Worm (Caenorhabditis elegans) whole organism, young adult: ENCODE results near the gene Y62H9A.1.

Experiments
- B0261.1 ChIP-seq: sonication (generic microtip); optimal IDR thresholded peaks from 2 replicates; lab custom pipeline; 2016; ENCODE audit warnings: mild to moderate bottlenecking, missing genetic modification characterization, moderate library complexity, missing compliant biosample characterization
- F10E7.11 ChIP-seq: sonication (generic microtip); optimal IDR thresholded peaks from 2 replicates; lab custom pipeline; 2017; ENCODE audit warnings: mild to moderate bottlenecking, missing genetic modification characterization, moderate library complexity, missing compliant biosample characterization
- F55B11.4 ChIP-seq: sonication (generic microtip); optimal IDR thresholded peaks from 2 replicates; lab custom pipeline; 2016; ENCODE audit warnings: missing compliant biosample characterization, missing genetic modification characterization, borderline replicate concordance; ENCODE audit not compliant: insufficient read depth
- K12H6.12 ChIP-seq: fragments of 200-800 bp; sonication (Bioruptor generic); optimal IDR thresholded peaks from 2 replicates; lab custom pipeline; 2018; ENCODE audit warnings: mild to moderate bottlenecking, missing genetic modification characterization, missing compliant biosample characterization
- Y53F4B.3 ChIP-seq: fragments of 200-800 bp; sonication (Bioruptor generic); IDR thresholded peaks from 2 replicates; pipeline ENCODE4 v1.3.6; 2022; ENCODE audit warnings: missing genetic modification reagents, missing genetic modification characterization, missing compliant biosample characterization
- Y53G8AR.9 ChIP-seq: fragments of 200-800 bp; sonication (Bioruptor generic); conservative IDR thresholded peaks from 2 replicates; pipeline ENCODE4 v1.3.6; 2022; ENCODE audit warnings: missing genetic modification reagents, missing genetic modification characterization, missing compliant biosample characterization
- Y56A3A.18 ChIP-seq: fragments of 200-800 bp; sonication (Bioruptor generic); IDR thresholded peaks from 2 replicates; pipeline ENCODE4 v1.3.6; 2022; ENCODE audit warnings: missing genetic modification reagents, missing genetic modification characterization, missing compliant biosample characterization
- Y67H2A.10 ChIP-seq: fragments of 200-800 bp; sonication (Bioruptor generic); conservative IDR thresholded peaks from 2 replicates; pipeline ENCODE4 v1.3.6; 2022; ENCODE audit warnings: missing genetic modification reagents, missing genetic modification characterization, missing compliant biosample characterization
- Y79H2A.3 ChIP-seq: fragments of 200-800 bp; sonication (Bioruptor generic); conservative IDR thresholded peaks from 2 replicates; pipeline ENCODE4 v1.3.6; 2022; ENCODE audit warnings: missing genetic modification reagents, missing genetic modification characterization, missing compliant biosample characterization
- aptf-3 ChIP-seq: fragments of 200-800 bp; sonication (Bioruptor generic); IDR thresholded peaks from 2 replicates; pipeline ENCODE4 v1.3.6; 2022; ENCODE audit warnings: missing genetic modification characterization, missing compliant biosample characterization
- atf-7 ChIP-seq: sonication (generic microtip); optimal IDR thresholded peaks from 2 replicates; lab custom pipeline; 2017; ENCODE audit warnings: mild to moderate bottlenecking, missing genetic modification characterization, missing compliant biosample characterization
- attf-3 ChIP-seq: fragments of 200-800 bp; sonication (Bioruptor generic); conservative IDR thresholded peaks from 2 replicates; pipeline ENCODE4 v1.3.6; 2022; ENCODE audit warnings: missing genetic modification reagents, missing genetic modification characterization, missing compliant biosample characterization
- attf-5 ChIP-seq: fragments of 200-800 bp; sonication (Bioruptor generic); optimal IDR thresholded peaks from 2 replicates; lab custom pipeline; 2018; ENCODE audit warnings: mild to moderate bottlenecking, missing genetic modification characterization, missing compliant biosample characterization
- bed-2 ChIP-seq: fragments of 200-800 bp; sonication (Bioruptor generic); IDR thresholded peaks from 2 replicates; pipeline ENCODE4 v1.3.6; 2022; ENCODE audit warnings: missing genetic modification reagents, missing genetic modification characterization, missing compliant biosample characterization
- cebp-1 ChIP-seq, 2 experiments: fragments of 200-800 bp in 1 of 2; sonication (Bioruptor generic) in 1 of 2; sonication (generic microtip) in 1 of 2; IDR thresholded peaks in 1 of 2; optimal IDR thresholded peaks in 1 of 2; 2 replicates each; pipeline versions ENCODE4 v1.3.6 to Lab custom; 2017 to 2022; ENCODE audit warnings: missing compliant biosample characterization in 2 of 2, missing genetic modification characterization in 2 of 2, mild to moderate bottlenecking in 1 of 2, missing genetic modification reagents in 1 of 2, moderate library complexity in 1 of 2
- ceh-27 ChIP-seq: fragments of 200-800 bp; sonication (Bioruptor generic); optimal IDR thresholded peaks from 2 replicates; lab custom pipeline; 2018; ENCODE audit warnings: mild to moderate bottlenecking, missing genetic modification characterization, moderate library complexity, missing compliant biosample characterization
- ceh-79 ChIP-seq: sonication (generic microtip); optimal IDR thresholded peaks from 2 replicates; lab custom pipeline; 2017; ENCODE audit warnings: mild to moderate bottlenecking, missing genetic modification characterization, missing compliant biosample characterization
- efl-1 ChIP-seq: fragments of 150-350 bp; optimal IDR thresholded peaks from 2 replicates; lab custom pipeline; 2014; ENCODE audit warnings: missing biosample characterization, missing genetic modification reagents, missing genetic modification characterization
- hmg-1.2 ChIP-seq: fragments of 200-800 bp; sonication (Bioruptor generic); IDR thresholded peaks from 2 replicates; pipeline ENCODE4 v1.3.6; 2022; ENCODE audit warnings: missing genetic modification reagents, missing genetic modification characterization, missing compliant biosample characterization
- hsf-1 ChIP-seq: fragments of 200-800 bp; sonication (Bioruptor generic); IDR thresholded peaks from 2 replicates; pipeline ENCODE4 v1.3.6; 2022; ENCODE audit warnings: missing genetic modification reagents, missing genetic modification characterization, missing compliant biosample characterization
- lin-35 ChIP-seq, 3 experiments: fragments of 150-350 bp in 2 of 3; sonication (generic microtip) in 1 of 3; optimal IDR thresholded peaks; 2 replicates each; lab custom pipeline; 2014 to 2018; ENCODE audit warnings: missing biosample characterization in 3 of 3, missing genetic modification characterization in 3 of 3, missing genetic modification reagents in 3 of 3
- mcd-1 ChIP-seq: fragments of 200-800 bp; sonication (Bioruptor generic); IDR thresholded peaks from 2 replicates; pipeline ENCODE4 v1.3.6; 2022; ENCODE audit warnings: missing genetic modification reagents, missing genetic modification characterization, missing compliant biosample characterization
- mel-28 ChIP-seq: sonication (generic microtip); optimal IDR thresholded peaks from 2 replicates; lab custom pipeline; 2016; ENCODE audit warnings: borderline replicate concordance, mild to moderate bottlenecking, missing genetic modification characterization, missing compliant biosample characterization
- nfya-1 ChIP-seq: sonication (generic microtip); optimal IDR thresholded peaks from 2 replicates; lab custom pipeline; 2017; ENCODE audit warnings: antibody characterized with exemption, missing compliant biosample characterization, missing genetic modification characterization, borderline replicate concordance; ENCODE audit not compliant: insufficient read depth
- nfya-2 ChIP-seq: fragments of 200-800 bp; sonication (Bioruptor generic); IDR thresholded peaks from 2 replicates; pipeline ENCODE4 v1.3.6; 2022; ENCODE audit warnings: missing genetic modification reagents, missing genetic modification characterization, missing compliant biosample characterization
- nhr-120 ChIP-seq: fragments of 200-800 bp; sonication (Bioruptor generic); IDR thresholded peaks from 2 replicates; pipeline ENCODE4 v1.3.6; 2022; ENCODE audit warnings: missing genetic modification characterization, missing compliant biosample characterization
- nhr-179 ChIP-seq: sonication (generic microtip); optimal IDR thresholded peaks from 2 replicates; lab custom pipeline; 2016; ENCODE audit warnings: mild to moderate bottlenecking, missing genetic modification characterization, missing compliant biosample characterization
- nhr-27 ChIP-seq: fragments of 200-800 bp; sonication (Bioruptor generic); optimal IDR thresholded peaks from 2 replicates; lab custom pipeline; 2018; ENCODE audit warnings: mild to moderate bottlenecking, missing genetic modification characterization, moderate library complexity, missing compliant biosample characterization
- pbrm-1 ChIP-seq: fragments of 200-800 bp; sonication (Bioruptor generic); IDR thresholded peaks from 2 replicates; pipeline ENCODE4 v1.3.6; 2022; ENCODE audit warnings: missing genetic modification reagents, missing genetic modification characterization, missing compliant biosample characterization
- rcor-1 ChIP-seq: fragments of 200-800 bp; sonication (Bioruptor generic); IDR thresholded peaks from 2 replicates; pipeline ENCODE4 v1.3.6; 2022; ENCODE audit warnings: missing genetic modification reagents, missing genetic modification characterization, missing compliant biosample characterization
- repo-1 ChIP-seq: sonication (generic microtip); optimal IDR thresholded peaks from 2 replicates; lab custom pipeline; 2017; ENCODE audit warnings: mild to moderate bottlenecking, missing genetic modification characterization, missing compliant biosample characterization
- sdz-38 ChIP-seq: sonication (generic microtip); optimal IDR thresholded peaks from 2 replicates; lab custom pipeline; 2016; ENCODE audit warnings: missing genotype, missing genetic modification characterization, missing compliant biosample characterization
- snpc-1.1 ChIP-seq: sonication (generic microtip); optimal IDR thresholded peaks from 2 replicates; lab custom pipeline; 2017; ENCODE audit warnings: missing genetic modification characterization, mild to moderate bottlenecking, missing compliant biosample characterization, antibody characterized with exemption, moderate library complexity, missing genotype, missing genetic modification reagents; ENCODE audit not compliant: insufficient read depth
- snpc-3.4 ChIP-seq: sonication (generic microtip); optimal IDR thresholded peaks from 2 replicates; lab custom pipeline; 2017; ENCODE audit warnings: missing genetic modification characterization, mild to moderate bottlenecking, missing compliant biosample characterization, antibody characterized with exemption, moderate library complexity, missing genotype, missing genetic modification reagents
- somi-1 ChIP-seq: fragments of 200-800 bp; sonication (Bioruptor generic); optimal IDR thresholded peaks from 2 replicates; lab custom pipeline; 2018; ENCODE audit warnings: mild to moderate bottlenecking, missing genetic modification characterization, missing compliant biosample characterization
- tbp1 ChIP-seq: fragments of 200-800 bp; sonication (Bioruptor generic); optimal IDR thresholded peaks from 2 replicates; lab custom pipeline; 2018; ENCODE audit warnings: mild to moderate bottlenecking, missing genetic modification characterization, missing compliant biosample characterization
- tlf-1 ChIP-seq: fragments of 200-800 bp; sonication (Bioruptor generic); optimal IDR thresholded peaks from 2 replicates; lab custom pipeline; 2018; ENCODE audit warnings: mild to moderate bottlenecking, missing genetic modification characterization, missing compliant biosample characterization
- ztf-18 ChIP-seq: sonication (generic microtip); optimal IDR thresholded peaks from 2 replicates; lab custom pipeline; 2016; ENCODE audit warnings: missing genotype, mild to moderate bottlenecking, missing genetic modification characterization, missing compliant biosample characterization
- ztf-22 ChIP-seq: fragments of 200-800 bp; sonication (Bioruptor generic); optimal IDR thresholded peaks from 2 replicates; lab custom pipeline; 2018; ENCODE audit warnings: mild to moderate bottlenecking, missing genetic modification characterization, moderate library complexity, missing compliant biosample characterization

Gene Y62H9A.1

ce11 chrX:11913824-11914223 is 38.5 kb downstream of the Y62H9A.1 start, which contains the start of gene Y62H9A.12:
Gene Y62H9A.12, plus strand, starts transcription at chrX:11914124.
- TF ChIP-seq nhr-179 (tag; lab: Kevin White, UChicago), result no peak
- TF ChIP-seq lin-35 (GFP tag; optimal IDR thresholded peaks at IDR 0.05; lab: Kevin White, UChicago), result no peak
- TF ChIP-seq aptf-3 (GFP tag; lab: Robert Waterston, UW), result no peak
- no peak for TF ChIP-seq mcd-1 (GFP tag; lab: Robert Waterston, UW)
- TF ChIP-seq ztf-18, result no peak
- no peak for TF ChIP-seq F10E7.11 (tag; lab: Kevin White, UChicago)
- TF ChIP-seq nfya-1 (tag; lab: Kevin White, UChicago), result no peak
- TF ChIP-seq nhr-120 (GFP tag; lab: Robert Waterston, UW), result no peak
- no peak for TF ChIP-seq hsf-1 (GFP tag; lab: Robert Waterston, UW)
- no peak for TF ChIP-seq repo-1 (tag; lab: Kevin White, UChicago)
- TF ChIP-seq sdz-38 (tag; lab: Kevin White, UChicago), result no peak
- TF ChIP-seq pbrm-1 (GFP tag; lab: Robert Waterston, UW), result no peak
- TF ChIP-seq tlf-1 (GFP tag; lab: Kevin White, UChicago), result no peak
- no peak for TF ChIP-seq tbp1
- no peak for TF ChIP-seq bed-2 (GFP tag; lab: Robert Waterston, UW)
- no peak for TF ChIP-seq Y79H2A.3
- TF ChIP-seq Y67H2A.10 (GFP tag; lab: Robert Waterston, UW), result no peak
- TF ChIP-seq attf-5 (GFP tag; lab: Kevin White, UChicago), result no peak
- no peak for TF ChIP-seq Y56A3A.18 (GFP tag; lab: Robert Waterston, UW)

- no peak for TF ChIP-seq rcor-1 (GFP tag; lab: Robert Waterston, UW)
- TF ChIP-seq ceh-27 (GFP tag; lab: Kevin White, UChicago), result no peak
- TF ChIP-seq Y53G8AR.9, result no peak
- no peak for TF ChIP-seq Y53F4B.3 (GFP tag; lab: Robert Waterston, UW)
- no peak for TF ChIP-seq somi-1 (GFP tag; lab: Kevin White, UChicago)
- no peak for TF ChIP-seq K12H6.12 (tag; lab: Kevin White, UChicago)
- TF ChIP-seq ztf-22, result no peak
- no peak for TF ChIP-seq ceh-79 (tag; lab: Kevin White, UChicago)
- no peak for TF ChIP-seq snpc-1.1
- TF ChIP-seq hmg-1.2 (GFP tag; lab: Robert Waterston, UW), result no peak
- TF ChIP-seq nhr-27 (tag; lab: Kevin White, UChicago), result no peak
- no peak for TF ChIP-seq nfya-2 (GFP tag; lab: Robert Waterston, UW)
- TF ChIP-seq atf-7 (tag; lab: Kevin White, UChicago), result no peak
- TF ChIP-seq B0261.1 (tag; lab: Kevin White, UChicago), result no peak
- TF ChIP-seq cebp-1 (GFP tag; IDR thresholded peaks at IDR 0.05; lab: Robert Waterston, UW), result no peak
- TF ChIP-seq cebp-1 (tag; optimal IDR thresholded peaks at IDR 0.05; lab: Kevin White, UChicago), result no peak
- no peak for TF ChIP-seq efl-1 (GFP tag; lab: Kevin White, UChicago)
- no peak for TF ChIP-seq snpc-3.4 (tag; lab: Kevin White, UChicago)
- TF ChIP-seq F55B11.4, result no peak
- TF ChIP-seq mel-28, result no peak
- TF ChIP-seq attf-3 (GFP tag; lab: Robert Waterston, UW), result no peak
These were observed 41.4 kb downstream of the Y62H9A.1 start, which contains the start of gene Y62H9A.13 for ce11 chrX:11916705-11917104. Gene Y62H9A.13, plus strand, starts transcription at chrX:11917005.
